Fruit fly (Drosophila melanogaster) whole organism, prepupa: ENCODE results near the gene Vps26.

Experiments
- Blimp-1 ChIP-seq: fragments of 200-800 bp; sonication (Bioruptor generic); optimal IDR thresholded peaks from 3 replicates; lab custom pipeline; 2017; ENCODE audit warnings: missing biosample characterization, missing genetic modification characterization, mild to moderate bottlenecking, moderate library complexity, missing genetic modification reagents
- CG10631 ChIP-seq: fragments of 200-800 bp; sonication (Bioruptor generic); optimal IDR thresholded peaks from 2 replicates; lab custom pipeline; 2016; ENCODE audit warnings: missing biosample characterization, missing genetic modification characterization
- CG11902 ChIP-seq: fragments of 200-800 bp; sonication (Bioruptor generic); optimal IDR thresholded peaks from 3 replicates; lab custom pipeline; 2016; ENCODE audit warnings: missing biosample characterization, missing genetic modification characterization
- CG15336 ChIP-seq: fragments of 200-800 bp; sonication (Bioruptor generic); IDR thresholded peaks from 2 replicates; pipeline ENCODE4 v1.3.6; 2022; ENCODE audit warnings: missing biosample characterization, missing genetic modification characterization
- CG1621 ChIP-seq: fragments of 200-800 bp; sonication (Bioruptor generic); optimal IDR thresholded peaks from 3 replicates; lab custom pipeline; 2018; ENCODE audit warnings: missing biosample characterization, mild to moderate bottlenecking, missing genetic modification characterization
- CG16779 ChIP-seq: fragments of 200-800 bp; sonication (Bioruptor generic); optimal IDR thresholded peaks from 3 replicates; lab custom pipeline; 2017; ENCODE audit warnings: missing biosample characterization, mild to moderate bottlenecking, missing genetic modification characterization
- CG3032 ChIP-seq: fragments of 200-800 bp; optimal IDR thresholded peaks from 2 replicates; lab custom pipeline; 2019; ENCODE audit warnings: missing biosample characterization, mild to moderate bottlenecking, missing genetic modification characterization, moderate library complexity
- CG31627 ChIP-seq: fragments of 200-800 bp; sonication (Bioruptor generic); optimal IDR thresholded peaks from 3 replicates; lab custom pipeline; 2016; ENCODE audit warnings: missing biosample characterization, missing genetic modification characterization
- CG3919 ChIP-seq: fragments of 200-800 bp; sonication (Bioruptor generic); optimal IDR thresholded peaks from 3 replicates; lab custom pipeline; 2016; ENCODE audit warnings: missing biosample characterization, missing genetic modification characterization
- CG6163 ChIP-seq: fragments of 200-800 bp; sonication (Bioruptor generic); IDR thresholded peaks from 3 replicates; pipeline ENCODE4 v1.3.6; 2022; ENCODE audit warnings: missing biosample characterization, missing genetic modification characterization
- CG6276 ChIP-seq: fragments of 200-800 bp; sonication (Bioruptor generic); optimal IDR thresholded peaks from 2 replicates; lab custom pipeline; 2017; ENCODE audit warnings: missing biosample characterization, mild to moderate bottlenecking, missing genetic modification characterization
- CG6808 ChIP-seq: fragments of 200-800 bp; sonication (Bioruptor generic); optimal IDR thresholded peaks from 3 replicates; lab custom pipeline; 2017; ENCODE audit warnings: missing biosample characterization, missing genetic modification characterization, mild to moderate bottlenecking, moderate library complexity, missing genetic modification reagents
- CG8119 ChIP-seq: fragments of 200-800 bp; sonication (Bioruptor generic); IDR thresholded peaks from 3 replicates; pipeline ENCODE4 v1.3.6; 2022; ENCODE audit warnings: missing biosample characterization, missing genetic modification characterization
- CG8319 ChIP-seq: fragments of 200-800 bp; sonication (Bioruptor generic); optimal IDR thresholded peaks from 3 replicates; lab custom pipeline; 2016; ENCODE audit warnings: missing biosample characterization, missing genetic modification characterization
- CG8632 ChIP-seq: fragments of 200-800 bp; sonication (Bioruptor generic); optimal IDR thresholded peaks from 3 replicates; lab custom pipeline; 2016; ENCODE audit warnings: missing biosample characterization, missing genetic modification characterization
- CG9139 ChIP-seq: fragments of 200-800 bp; sonication (Bioruptor generic); optimal IDR thresholded peaks from 3 replicates; lab custom pipeline; 2017; ENCODE audit warnings: missing biosample characterization, mild to moderate bottlenecking, missing genetic modification characterization
- Eip78C ChIP-seq: fragments of 200-800 bp; sonication (Bioruptor generic); peaks from one replicate; lab custom pipeline; 2016; ENCODE audit warnings: missing biosample characterization, missing genetic modification characterization
- Eip93F ChIP-seq: fragments of 200-800 bp; sonication (Bioruptor generic); optimal IDR thresholded peaks from 2 replicates; lab custom pipeline; 2016; ENCODE audit warnings: missing biosample characterization, mild to moderate bottlenecking, missing genetic modification characterization
- Ets21C ChIP-seq: fragments of 200-800 bp; sonication (Bioruptor generic); optimal IDR thresholded peaks from 3 replicates; lab custom pipeline; 2016; ENCODE audit warnings: missing biosample characterization, missing genetic modification characterization
- Ets96B ChIP-seq: fragments of 200-800 bp; optimal IDR thresholded peaks from 2 replicates; lab custom pipeline; 2019; ENCODE audit warnings: missing biosample characterization, mild to moderate bottlenecking, missing genetic modification characterization, moderate library complexity
- Hr38 ChIP-seq: sonication (Bioruptor generic); optimal IDR thresholded peaks from 2 replicates; lab custom pipeline; 2016; ENCODE audit warnings: missing biosample characterization, missing genetic modification characterization
- Hr39 ChIP-seq: fragments of 200-800 bp; sonication (Bioruptor generic); optimal IDR thresholded peaks from 2 replicates; lab custom pipeline; 2016; ENCODE audit warnings: missing biosample characterization, missing genetic modification characterization
- Hr4 ChIP-seq: fragments of 200-800 bp; sonication (Bioruptor generic); optimal IDR thresholded peaks from 3 replicates; lab custom pipeline; 2016; ENCODE audit warnings: missing biosample characterization, missing genetic modification characterization
- Lpt ChIP-seq: fragments of 200-800 bp; sonication (Bioruptor generic); optimal IDR thresholded peaks from 3 replicates; lab custom pipeline; 2016; ENCODE audit warnings: missing biosample characterization, missing genetic modification characterization
- Met ChIP-seq: fragments of 200-800 bp; sonication (Bioruptor generic); optimal IDR thresholded peaks from 3 replicates; lab custom pipeline; 2016; ENCODE audit warnings: missing biosample characterization, missing genetic modification characterization
- OdsH ChIP-seq: fragments of 200-800 bp; sonication (Bioruptor generic); optimal IDR thresholded peaks from 3 replicates; lab custom pipeline; 2016; ENCODE audit warnings: missing biosample characterization, missing genetic modification characterization
- Smox ChIP-seq: fragments of 200-800 bp; sonication (Bioruptor generic); optimal IDR thresholded peaks from 3 replicates; lab custom pipeline; 2016; ENCODE audit warnings: missing biosample characterization, missing genetic modification characterization
- achi ChIP-seq: fragments of 200-800 bp; sonication (Bioruptor generic); optimal IDR thresholded peaks from 3 replicates; lab custom pipeline; 2016; ENCODE audit warnings: missing biosample characterization, missing genetic modification characterization
- acj6 ChIP-seq: fragments of 200-800 bp; sonication (Bioruptor generic); optimal IDR thresholded peaks from 3 replicates; lab custom pipeline; 2016; ENCODE audit warnings: missing biosample characterization, missing genetic modification characterization
- dac ChIP-seq: fragments of 200-800 bp; sonication (Bioruptor generic); optimal IDR thresholded peaks from 2 replicates; lab custom pipeline; 2017; ENCODE audit warnings: missing biosample characterization, mild to moderate bottlenecking, missing genetic modification characterization
- eg ChIP-seq: fragments of 200-800 bp; sonication (Bioruptor generic); IDR thresholded peaks from 3 replicates; pipeline ENCODE4 v1.3.6; 2022; ENCODE audit warnings: missing biosample characterization, missing genetic modification characterization
- fd59A ChIP-seq: fragments of 200-800 bp; sonication (Bioruptor generic); optimal IDR thresholded peaks from 2 replicates; lab custom pipeline; 2017; ENCODE audit warnings: missing biosample characterization, mild to moderate bottlenecking, missing genetic modification characterization, missing genetic modification reagents
- lz ChIP-seq: fragments of 200-800 bp; sonication (Bioruptor generic); optimal IDR thresholded peaks from 3 replicates; lab custom pipeline; 2016; ENCODE audit warnings: missing biosample characterization, missing genetic modification characterization
- net ChIP-seq: fragments of 200-800 bp; sonication (Bioruptor generic); optimal IDR thresholded peaks from 3 replicates; lab custom pipeline; 2016; ENCODE audit warnings: missing biosample characterization, missing genetic modification characterization
- pdm3 ChIP-seq: fragments of 200-800 bp; sonication (Bioruptor generic); optimal IDR thresholded peaks from 3 replicates; lab custom pipeline; 2016; ENCODE audit warnings: missing biosample characterization, missing genetic modification characterization
- salr ChIP-seq, 2 experiments: fragments of 200-800 bp; sonication (Bioruptor generic); optimal IDR thresholded peaks; 3 replicates each; lab custom pipeline; 2016 to 2018; ENCODE audit warnings: missing biosample characterization in 2 of 2, missing genetic modification characterization in 2 of 2, mild to moderate bottlenecking in 1 of 2
- spab ChIP-seq: fragments of 200-800 bp; sonication (Bioruptor generic); optimal IDR thresholded peaks from 2 replicates; lab custom pipeline; 2017; ENCODE audit warnings: missing biosample characterization, mild to moderate bottlenecking, missing genetic modification characterization, missing genetic modification reagents
- ss ChIP-seq, 2 experiments: fragments of 200-800 bp; sonication (Bioruptor generic); optimal IDR thresholded peaks; 2 replicates in 1 of 2; 3 replicates in 1 of 2; lab custom pipeline; 2017 to 2018; ENCODE audit warnings: mild to moderate bottlenecking in 2 of 2, missing biosample characterization in 2 of 2, missing genetic modification characterization in 2 of 2, moderate library complexity in 1 of 2
- svp ChIP-seq: fragments of 200-800 bp; sonication (Bioruptor generic); peaks from one replicate; lab custom pipeline; 2016; ENCODE audit warnings: missing biosample characterization, missing genetic modification characterization
- topi ChIP-seq: fragments of 200-800 bp; sonication (Bioruptor generic); optimal IDR thresholded peaks from 3 replicates; lab custom pipeline; 2016; ENCODE audit warnings: missing biosample characterization, missing genetic modification characterization
- vri ChIP-seq: fragments of 200-800 bp; sonication (Bioruptor generic); optimal IDR thresholded peaks from 3 replicates; lab custom pipeline; 2016; ENCODE audit warnings: missing biosample characterization, mild to moderate bottlenecking, missing genetic modification characterization

Vps26 gene

dm6 chrX:1830396-1831218 is 43.0 kb upstream of the Vps26 start (continued):
- TF ChIP-seq Met (GFP tag; lab: Kevin White, UChicago) (peak; percentile 99), CG11902 (GFP tag; lab: Kevin White, UChicago) (peak; percentile 94), topi (GFP tag; lab: Kevin White, UChicago) (peak; percentile 99), Ets96B (peak; percentile 98), Hr38 (peak; percentile 76), CG15336 (peak; percentile 99), CG3919 (GFP tag; lab: Kevin White, UChicago) (peak; percentile 99), Blimp-1 (GFP tag; lab: Kevin White, UChicago) (peak; percentile 90), acj6 (GFP tag; lab: Kevin White, UChicago) (peak; percentile 98), CG8319 (GFP tag; lab: Kevin White, UChicago) (peak; percentile 97)

- TF ChIP-seq CG8119 (no peak), fd59A (GFP tag; lab: Kevin White, UChicago) (no peak), Lpt (GFP tag; lab: Kevin White, UChicago) (no peak), achi (no peak), Hr39 (no peak), net (GFP tag; lab: Kevin White, UChicago) (no peak), CG9139 (GFP tag; lab: Kevin White, UChicago) (no peak), Ets96B (no peak), lz (GFP tag; lab: Kevin White, UChicago) (no peak), spab (GFP tag; lab: Kevin White, UChicago) (no peak), topi (GFP tag; lab: Kevin White, UChicago) (no peak), CG16779 (tag; lab: Kevin White, UChicago) (no peak), Eip78C (GFP tag; lab: Kevin White, UChicago) (no peak)
- TF ChIP-seq, all 60 proteins: peak for 0
Measured at dm6 chrX:1831219-1831555, 42.5 kb upstream of the Vps26 start.

dm6 chrX:1832699-1833098 is 41.0 kb upstream of the Vps26 start:
- no peak for TF ChIP-seq Ets21C (GFP tag; lab: Kevin White, UChicago)
- peak; percentile 4 for TF ChIP-seq vri
- 0 out of 3 replicates have a peak, but pooled peaks have one; percentile 10 for TF ChIP-seq eg
- no peak for TF ChIP-seq CG6163 (GFP tag; lab: Robert Waterston, UW)
- peak; percentile 81 for TF ChIP-seq svp (GFP tag; lab: Kevin White, UChicago)
- TF ChIP-seq Eip78C (GFP tag; lab: Kevin White, UChicago) = peak; percentile 55

- peak; percentile 4 for TF ChIP-seq svp (GFP tag; lab: Kevin White, UChicago)
- peak; percentile 71 for TF ChIP-seq Blimp-1 (GFP tag; lab: Kevin White, UChicago)
- TF ChIP-seq eg = no peak
- TF ChIP-seq fd59A (GFP tag; lab: Kevin White, UChicago) = no peak
- TF ChIP-seq Eip93F = no peak
- TF ChIP-seq Smox = no peak
Measured at dm6 chrX:1834702-1835376, 38.8 kb upstream of the Vps26 start.

- TF ChIP-seq Met (GFP tag; lab: Kevin White, UChicago) = peak; percentile 88
- TF ChIP-seq dac = peak; percentile 40
- TF ChIP-seq CG31627 (GFP tag; lab: Kevin White, UChicago) = peak; percentile 88
- TF ChIP-seq CG16779 (tag; lab: Kevin White, UChicago) = peak; percentile 59
- peak; percentile 86 for TF ChIP-seq acj6 (GFP tag; lab: Kevin White, UChicago)
- TF ChIP-seq CG3919 (GFP tag; lab: Kevin White, UChicago) = peak; percentile 87
- peak; percentile 86 for TF ChIP-seq pdm3 (GFP tag; lab: Kevin White, UChicago)
- no peak for TF ChIP-seq Hr38
- peak; percentile 80 for TF ChIP-seq fd59A (GFP tag; lab: Kevin White, UChicago)
- TF ChIP-seq CG6276 (GFP tag; lab: Kevin White, UChicago) = peak; percentile 42
- TF ChIP-seq OdsH (GFP tag; lab: Kevin White, UChicago) = peak; percentile 80
- TF ChIP-seq CG10631 (GFP tag; lab: Kevin White, UChicago) = peak; percentile 85
- peak; percentile 86 for TF ChIP-seq CG8632
- peak; percentile 55 for TF ChIP-seq Hr4 (GFP tag; lab: Kevin White, UChicago)
- TF ChIP-seq Blimp-1 (GFP tag; lab: Kevin White, UChicago) = peak; percentile 63
- TF ChIP-seq CG6808 (GFP tag; lab: Kevin White, UChicago) = peak; percentile 79
- peak; percentile 88 for TF ChIP-seq CG1621 (tag; lab: Kevin White, UChicago)
- TF ChIP-seq CG3032 = peak; percentile 83
- TF ChIP-seq ss (GFP tag; optimal IDR thresholded peaks at IDR 0.05; lab: Kevin White, UChicago) = peak; percentile 86 to 88
- peak; percentile 82 for TF ChIP-seq Ets21C (GFP tag; lab: Kevin White, UChicago)
- peak; percentile 83 for TF ChIP-seq Smox
- peak; percentile 56 to 72 for TF ChIP-seq salr (GFP tag; optimal IDR thresholded peaks at IDR 0.05; lab: Kevin White, UChicago)
- peak; percentile 93 for TF ChIP-seq svp (GFP tag; lab: Kevin White, UChicago)
Measured at dm6 chrX:1840520-1840919, 33.1 kb upstream of the Vps26 start.
